Worm (Caenorhabditis elegans): ENCODE results near the gene Y116A8C.30.

Y116A8C.30 gene

DNA sequence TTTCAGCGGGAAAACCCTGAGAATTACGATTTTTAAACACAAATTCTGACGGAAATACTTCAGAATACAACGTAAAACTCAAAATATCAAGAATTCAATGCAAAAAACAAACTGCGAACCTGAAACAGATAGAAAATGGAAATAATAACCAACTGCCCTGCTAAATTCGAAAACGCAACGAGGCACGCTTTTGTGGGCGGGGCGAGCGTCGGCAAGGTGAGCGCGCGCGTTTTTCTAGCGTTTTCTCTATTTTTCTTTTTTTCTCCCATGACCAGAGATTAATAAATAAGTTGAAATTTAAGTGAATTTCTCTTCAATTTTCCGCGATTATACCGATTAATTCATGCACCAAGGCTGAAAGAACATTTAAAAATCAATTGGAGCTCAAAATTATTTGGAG lies 15.1 kb upstream of the Y116A8C.30 start, which contains the start of gene uaf-2 (continued):
- TF ChIP-seq dpl-1 (GFP tag; optimal IDR thresholded peaks at IDR 0.05) (peak; percentile 14 to 48 (median 30)), irx-1 (tag; optimal IDR thresholded peaks at IDR 0.05) (no peak), xbp-1 (tag; optimal IDR thresholded peaks at IDR 0.05) (peak; percentile 0), sup-37 (GFP tag; optimal IDR thresholded peaks at IDR 0.05) (no peak), unc-98 (GFP tag; IDR thresholded peaks at IDR 0.05) (no peak), grh-1 (GFP tag; IDR thresholded peaks at IDR 0.05) (no peak), fkh-4 (tag; optimal IDR thresholded peaks at IDR 0.05; ENCODE audit: borderline replicate concordance) (no peak), mdl-1 (tag; optimal IDR thresholded peaks at IDR 0.05) (peak in 1 of 2 experiments; percentile 17), C16A3.4 (tag; optimal IDR thresholded peaks at IDR 0.05) (peak; percentile 33), isw-1 (GFP tag; IDR thresholded peaks at IDR 0.05) (no peak), ceh-82 (tag; optimal IDR thresholded peaks at IDR 0.05) (peak in 2 of 3 experiments; percentile 16 to 43), pag-3 (tag; optimal IDR thresholded peaks at IDR 0.05; ENCODE audit: borderline replicate concordance, insufficient read depth) (no peak), nhr-237 (tag; optimal IDR thresholded peaks at IDR 0.05) (no peak), unc-62 (GFP tag; optimal IDR thresholded peaks at IDR 0.05) (no peak), rnt-1 (tag; optimal IDR thresholded peaks at IDR 0.05) (peak; percentile 60), efl-3 (GFP tag; optimal IDR thresholded peaks at IDR 0.05) (no peak), mep-1 (tag; optimal IDR thresholded peaks at IDR 0.05) (peak; percentile 18), sptf-1 (tag; optimal IDR thresholded peaks at IDR 0.05) (no peak)

DNA sequence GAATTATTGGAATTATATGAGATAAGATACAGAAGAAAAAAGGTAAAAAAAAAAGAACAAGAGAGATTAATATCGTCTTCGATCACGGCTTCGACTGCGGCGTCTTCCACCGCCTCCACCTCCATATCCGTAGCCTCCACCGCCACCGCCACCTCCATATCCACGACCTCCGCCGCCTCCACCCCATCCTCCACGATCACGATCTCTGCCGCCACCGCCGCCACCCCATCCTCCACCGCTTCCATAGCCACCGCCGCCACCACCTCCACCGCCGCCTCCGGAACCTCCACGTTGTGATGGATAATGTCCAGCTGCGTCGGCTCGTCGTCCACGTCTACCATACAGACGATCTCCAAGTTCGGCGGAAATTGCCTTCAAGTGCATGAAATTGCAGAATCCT lies 13.3 kb upstream of the Y116A8C.30 start:
- no peak for TF ChIP-seq unc-130 (tag; optimal IDR thresholded peaks at IDR 0.05)
- TF ChIP-seq ceh-8 (GFP tag; optimal IDR thresholded peaks at IDR 0.05) = peak; percentile 21

DNA sequence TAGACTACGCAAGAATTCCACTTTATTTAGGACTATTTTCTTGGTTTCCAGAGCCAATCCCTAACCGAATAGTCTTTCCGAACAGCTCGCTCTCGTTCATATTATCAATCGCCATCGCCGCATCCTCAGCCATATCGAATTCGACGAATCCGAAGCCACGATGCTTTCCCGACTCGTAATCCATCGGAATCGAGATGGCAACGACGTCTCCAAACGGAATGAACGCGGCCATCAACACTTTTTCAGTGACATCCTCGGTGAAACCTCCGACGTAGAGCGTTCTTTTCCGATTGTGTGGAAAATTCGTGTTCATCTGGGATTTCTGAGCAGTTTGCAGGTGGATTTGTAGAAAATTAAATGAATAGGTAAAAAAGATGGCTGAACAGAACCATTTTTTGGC lies 12.8 kb upstream of the Y116A8C.30 start, which contains the start of gene cyn-13:
Gene cyn-13 (minus strand): TSS at position 313 of the 400 bp plus-strand sequence.
- no peak for TF ChIP-seq nhr-77 (tag; optimal IDR thresholded peaks at IDR 0.05)
- TF ChIP-seq zip-4 (GFP tag; optimal IDR thresholded peaks at IDR 0.05) = no peak
- TF ChIP-seq aha-1 (tag; optimal IDR thresholded peaks at IDR 0.05) = no peak
- TF ChIP-seq dpl-1 (GFP tag; optimal IDR thresholded peaks at IDR 0.05) = no peak
- TF ChIP-seq fkh-4 (tag; optimal IDR thresholded peaks at IDR 0.05; ENCODE audit: borderline replicate concordance) = no peak

DNA sequence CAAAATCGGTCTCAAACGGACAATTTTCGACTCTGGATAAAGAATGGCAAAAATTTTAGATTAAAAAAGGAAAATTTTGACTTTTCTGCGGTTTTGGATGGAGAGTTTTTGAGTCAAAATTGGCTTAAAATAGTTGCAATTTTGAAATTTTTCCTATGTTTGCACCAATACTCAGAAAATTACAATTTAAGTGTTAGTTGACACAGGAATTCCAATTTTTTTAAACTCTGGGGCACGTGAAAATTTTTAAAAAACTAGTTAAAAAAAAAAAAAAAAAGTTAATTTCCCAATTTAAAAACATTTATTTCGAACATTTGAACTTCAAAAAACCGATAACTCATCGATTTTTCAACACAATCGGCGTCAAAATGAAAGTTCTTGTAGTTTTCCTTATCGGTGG lies 8.3 kb upstream of the Y116A8C.30 start, which contains the start of gene Y116A8C.33:
Gene Y116A8C.33 (plus strand): TSS at position 301 of the 400 bp plus-strand sequence.
- TF ChIP-seq nhr-12 (tag; optimal IDR thresholded peaks at IDR 0.05) (no peak), efl-1 (optimal IDR thresholded peaks at IDR 0.05) (no peak), efl-1 (GFP tag; optimal IDR thresholded peaks at IDR 0.05 in 1 of 2) (no peak), rnt-1 (tag; optimal IDR thresholded peaks at IDR 0.05) (no peak), grh-1 (GFP tag; IDR thresholded peaks at IDR 0.05) (no peak), mep-1 (tag; optimal IDR thresholded peaks at IDR 0.05) (no peak), tlp-1 (tag; optimal IDR thresholded peaks at IDR 0.05) (no peak), unc-62 (GFP tag; optimal IDR thresholded peaks at IDR 0.05) (no peak), unc-86 (tag; optimal IDR thresholded peaks at IDR 0.05) (no peak), nhr-11 (tag; optimal IDR thresholded peaks at IDR 0.05) (no peak), snpc-4 (tag; optimal IDR thresholded peaks at IDR 0.05) (no peak), ces-1 (GFP tag; optimal IDR thresholded peaks at IDR 0.05) (no peak), mab-9 (GFP tag; IDR thresholded peaks at IDR 0.05) (no peak), nhr-237 (tag; optimal IDR thresholded peaks at IDR 0.05) (no peak)

DNA sequence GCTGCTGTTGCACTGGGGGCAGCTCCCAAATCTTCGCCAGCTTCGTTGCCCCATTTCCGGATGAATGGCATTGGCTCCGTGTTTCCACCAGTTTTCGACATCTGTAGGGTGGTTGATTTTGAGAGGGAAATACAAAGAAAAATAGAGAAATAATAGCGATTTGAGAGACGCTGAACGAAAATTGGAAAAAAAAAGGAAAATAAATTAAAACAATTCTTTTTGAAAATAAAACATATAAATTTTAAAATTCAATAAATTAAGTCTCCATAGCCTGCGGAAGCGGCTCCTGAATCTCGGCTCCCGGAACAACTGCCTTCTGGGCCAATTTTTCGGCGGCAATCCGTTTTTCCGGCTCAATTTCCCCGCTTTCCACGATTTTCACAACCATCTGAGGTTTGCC lies 7.4 kb upstream of the Y116A8C.30 start, which contains the start of gene sfa-1:
Gene sfa-1 (minus strand): TSS at position 101 of the 400 bp plus-strand sequence.
- TF ChIP-seq ceh-88 (GFP tag; IDR thresholded peaks at IDR 0.05) (no peak), efl-1 (optimal IDR thresholded peaks at IDR 0.05) (no peak), efl-1 (GFP tag; optimal IDR thresholded peaks at IDR 0.05 in 1 of 2) (peak in 1 of 2 experiments; percentile 78), snpc-4 (tag; optimal IDR thresholded peaks at IDR 0.05) (no peak), blmp-1 (tag; optimal IDR thresholded peaks at IDR 0.05) (no peak), nhr-237 (tag; optimal IDR thresholded peaks at IDR 0.05) (no peak), hpl-2 (GFP tag; optimal IDR thresholded peaks at IDR 0.05) (no peak), F16B12.6 (tag; optimal IDR thresholded peaks at IDR 0.05) (no peak), C16A3.4 (tag; optimal IDR thresholded peaks at IDR 0.05) (no peak)
